Worm (Caenorhabditis elegans): ENCODE measurements around the gene adr-2.

DNA sequence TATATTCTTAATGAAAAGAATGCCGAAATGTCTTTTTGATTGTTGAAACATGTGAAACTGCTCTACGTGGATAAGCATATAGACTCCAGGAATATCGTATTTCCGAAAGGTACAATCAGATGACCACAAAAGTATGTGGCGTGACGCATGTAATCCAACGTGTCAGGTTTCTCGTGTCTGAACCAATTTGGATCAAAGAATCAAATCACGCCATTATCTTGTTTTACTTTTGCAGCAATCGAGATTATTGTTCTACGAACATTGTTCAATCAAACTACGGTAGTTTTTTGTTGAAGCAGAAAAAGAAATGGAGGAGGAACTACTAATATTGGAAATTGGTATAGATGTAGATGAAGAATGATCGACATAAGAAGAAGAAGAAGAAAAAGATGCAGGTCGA, 41.0 kb upstream of the adr-2 start:
- TF ChIP-seq ama-1 (optimal IDR thresholded peaks at IDR 0.05) (no peak), ceh-36 (tag; optimal IDR thresholded peaks at IDR 0.05) (no peak), ets-7 (tag; optimal IDR thresholded peaks at IDR 0.05) (no peak), pes-1 (GFP tag; IDR thresholded peaks at IDR 0.05) (no peak), tra-4 (tag; optimal IDR thresholded peaks at IDR 0.05) (no peak), tbx-11 (GFP tag; IDR thresholded peaks at IDR 0.05) (no peak), hmbx-1 (tag; optimal IDR thresholded peaks at IDR 0.05) (no peak), flt-1 (GFP tag; IDR thresholded peaks at IDR 0.05) (no peak), scrt-1 (GFP tag; IDR thresholded peaks at IDR 0.05) (no peak), hmg-4 (GFP tag; optimal IDR thresholded peaks at IDR 0.05) (no peak), B0310.2 (tag; optimal IDR thresholded peaks at IDR 0.05) (no peak)

Data from whole organism, early embryonic.